Worm (Caenorhabditis elegans) whole organism, L4 larva: ENCODE measurements around the gene C50E3.6.
A peak's percentile ranks its signal among the peaks of the same experiment; 100 is the strongest.

ENCODE experiments used
- F44E2.7 ChIP-seq: fragments of 200-800 bp; sonication (Bioruptor generic); IDR thresholded peaks from 2 replicates; pipeline ENCODE4 v2.1.2; 2022; ENCODE audit warnings: missing genetic modification characterization, missing compliant biosample characterization
- F49E8.2 ChIP-seq: sonication (generic microtip); optimal IDR thresholded peaks from 2 replicates; lab custom pipeline; 2016; ENCODE audit warnings: missing compliant biosample characterization, mild to moderate bottlenecking, missing genetic modification characterization, borderline replicate concordance
- R02D3.7 ChIP-seq: fragments of 150-350 bp; sonication (generic microtip); optimal IDR thresholded peaks from 3 replicates; lab custom pipeline; 2014; ENCODE audit warnings: missing biosample characterization, missing genetic modification characterization
- T26A8.4 ChIP-seq: fragments of 200-800 bp; sonication (Bioruptor generic); IDR thresholded peaks from 2 replicates; pipeline ENCODE4 v1.3.6; 2022; ENCODE audit warnings: missing genetic modification characterization, missing compliant biosample characterization
- Y105C5A.15 ChIP-seq: fragments of 200-800 bp; sonication (Bioruptor generic); IDR thresholded peaks from 2 replicates; pipeline ENCODE4 v1.3.6; 2022; ENCODE audit warnings: missing genetic modification characterization, missing compliant biosample characterization
- aha-1 ChIP-seq: fragments of 150-350 bp; peaks from one replicate; lab custom pipeline; 2014; ENCODE audit warnings: missing biosample characterization, missing genetic modification characterization
- ceh-28 ChIP-seq: fragments of 150-350 bp; optimal IDR thresholded peaks from 2 replicates; lab custom pipeline; 2014; ENCODE audit warnings: missing biosample characterization, missing genetic modification reagents, missing genetic modification characterization
- ceh-32 ChIP-seq: sonication (generic microtip); optimal IDR thresholded peaks from 2 replicates; lab custom pipeline; 2016; ENCODE audit warnings: mild to moderate bottlenecking, missing genetic modification characterization, missing compliant biosample characterization; ENCODE audit not compliant: poor library complexity
- ceh-44 ChIP-seq: fragments of 200-800 bp; sonication (Bioruptor generic); IDR thresholded peaks from 2 replicates; pipeline ENCODE4 v1.3.6; 2022; ENCODE audit warnings: missing genetic modification reagents, missing genetic modification characterization, missing compliant biosample characterization
- ceh-62 ChIP-seq: sonication (generic microtip); optimal IDR thresholded peaks from 2 replicates; lab custom pipeline; 2017; ENCODE audit warnings: missing biosample characterization, missing genetic modification characterization
- ceh-82 ChIP-seq: sonication (generic microtip); optimal IDR thresholded peaks from 2 replicates; lab custom pipeline; 2017; ENCODE audit warnings: missing biosample characterization, missing genetic modification characterization
- ces-1 ChIP-seq: fragments of 150-350 bp; sonication (generic microtip); optimal IDR thresholded peaks from 4 replicates; lab custom pipeline; 2014; ENCODE audit warnings: missing biosample characterization, missing genetic modification reagents, missing genetic modification characterization
- daf-12 ChIP-seq: fragments of 150-350 bp; optimal IDR thresholded peaks from 2 replicates; lab custom pipeline; 2014; ENCODE audit warnings: missing biosample characterization, missing genetic modification reagents, missing genetic modification characterization
- daf-8 ChIP-seq: fragments of 200-800 bp; sonication (Bioruptor generic); IDR thresholded peaks from 2 replicates; pipeline ENCODE4 v1.3.6; 2022; ENCODE audit warnings: missing genetic modification characterization, missing compliant biosample characterization
- dmd-6 ChIP-seq: fragments of 200-800 bp; sonication (Bioruptor generic); IDR thresholded peaks from 2 replicates; pipeline ENCODE4 v1.3.6; 2022; ENCODE audit warnings: missing genetic modification reagents, missing genetic modification characterization, missing compliant biosample characterization
- dmd-9 ChIP-seq: fragments of 200-800 bp; sonication (Bioruptor generic); IDR thresholded peaks from 2 replicates; pipeline ENCODE4 v1.3.6; 2022; ENCODE audit warnings: missing genetic modification reagents, missing genetic modification characterization, missing compliant biosample characterization
- dpl-1 ChIP-seq: fragments of 150-350 bp; optimal IDR thresholded peaks from 2 replicates; lab custom pipeline; 2014; ENCODE audit warnings: missing biosample characterization, missing genetic modification reagents, missing genetic modification characterization
- dve-1 ChIP-seq: sonication (generic microtip); optimal IDR thresholded peaks from 2 replicates; lab custom pipeline; 2017; ENCODE audit warnings: antibody characterized with exemption, mild to moderate bottlenecking, missing genetic modification characterization, missing compliant biosample characterization; ENCODE audit not compliant: insufficient read depth
- egl-27 ChIP-seq: sonication (generic microtip); optimal IDR thresholded peaks from 3 replicates; lab custom pipeline; 2017; ENCODE audit warnings: missing biosample characterization, missing genetic modification reagents, missing genetic modification characterization
- fkh-10 ChIP-seq: fragments of 150-350 bp; optimal IDR thresholded peaks from 2 replicates; lab custom pipeline; 2014; ENCODE audit warnings: missing biosample characterization, missing genetic modification reagents, missing genetic modification characterization
- hmg-1.1 ChIP-seq: fragments of 200-800 bp; sonication (Bioruptor generic); IDR thresholded peaks from 2 replicates; pipeline ENCODE4 v1.3.6; 2022; ENCODE audit warnings: missing genetic modification reagents, missing genetic modification characterization, missing compliant biosample characterization
- lin-38 ChIP-seq: fragments of 200-800 bp; sonication (Bioruptor generic); IDR thresholded peaks from 2 replicates; pipeline ENCODE4 v1.3.6; 2022; ENCODE audit warnings: missing genetic modification reagents, missing genetic modification characterization, missing compliant biosample characterization
- lsy-2 ChIP-seq, 2 experiments: fragments of 150-350 bp in 1 of 2; sonication (generic microtip) in 1 of 2; optimal IDR thresholded peaks; 2 replicates each; lab custom pipeline; 2014 to 2017; ENCODE audit warnings: missing biosample characterization in 2 of 2, missing genetic modification characterization in 2 of 2
- mep-1 ChIP-seq: fragments of 150-350 bp; sonication (generic microtip); optimal IDR thresholded peaks from 3 replicates; lab custom pipeline; 2014; ENCODE audit warnings: missing biosample characterization, missing genetic modification characterization
- mes-2 ChIP-seq: sonication (generic microtip); optimal IDR thresholded peaks from 2 replicates; lab custom pipeline; 2016; ENCODE audit warnings: missing genotype, mild to moderate bottlenecking, missing genetic modification characterization, missing compliant biosample characterization; ENCODE audit not compliant: poor library complexity, severe bottlenecking
- nhr-102 ChIP-seq: sonication (generic microtip); optimal IDR thresholded peaks from 2 replicates; lab custom pipeline; 2016; ENCODE audit warnings: mild to moderate bottlenecking, missing genetic modification characterization, moderate library complexity, missing compliant biosample characterization
- nhr-25 ChIP-seq: sonication (generic microtip); optimal IDR thresholded peaks from 2 replicates; lab custom pipeline; 2017; ENCODE audit warnings: missing genetic modification characterization, mild to moderate bottlenecking, missing compliant biosample characterization, antibody characterized with exemption, moderate library complexity, borderline replicate concordance; ENCODE audit not compliant: insufficient read depth
- nhr-28 ChIP-seq: fragments of 150-350 bp; optimal IDR thresholded peaks from 2 replicates; lab custom pipeline; 2014; ENCODE audit warnings: missing biosample characterization, missing genetic modification characterization
- nhr-48 ChIP-seq: sonication (generic microtip); optimal IDR thresholded peaks from 2 replicates; lab custom pipeline; 2016; ENCODE audit warnings: mild to moderate bottlenecking, missing genetic modification characterization, missing compliant biosample characterization
- pha-4 ChIP-seq, 2 experiments: fragments of 150-350 bp in 1 of 2; fragments of 200-800 bp in 1 of 2; sonication (Bioruptor generic) in 1 of 2; IDR thresholded peaks in 1 of 2; optimal IDR thresholded peaks in 1 of 2; 2 replicates each; pipeline versions ENCODE4 v1.3.6 to Lab custom; 2014 to 2022; ENCODE audit warnings: missing genetic modification characterization in 2 of 2, missing genetic modification reagents in 2 of 2, missing biosample characterization in 1 of 2, missing compliant biosample characterization in 1 of 2
- rbr-2 ChIP-seq: sonication (generic microtip); optimal IDR thresholded peaks from 2 replicates; lab custom pipeline; 2016; ENCODE audit warnings: missing genotype, missing genetic modification characterization, missing compliant biosample characterization
- sdz-12 ChIP-seq: fragments of 200-800 bp; sonication (Bioruptor generic); optimal IDR thresholded peaks from 2 replicates; lab custom pipeline; 2018; ENCODE audit warnings: mild to moderate bottlenecking, missing genetic modification characterization, missing compliant biosample characterization
- unc-62 ChIP-seq, 3 experiments: fragments of 150-350 bp in 1 of 3; sonication (generic microtip); optimal IDR thresholded peaks in 2 of 3; peaks in 1 of 3; 1 replicate in 1 of 3; 2 replicates in 2 of 3; lab custom pipeline; 2014 to 2017; ENCODE audit warnings: missing biosample characterization in 3 of 3, missing genetic modification characterization in 3 of 3, missing genetic modification reagents in 3 of 3, missing genotype in 1 of 3

The C50E3.6 gene

ce11 chrV:7587637-7588036 is 2.7 kb downstream of the C50E3.6 start, which contains the start of the genes F19F10.11 and C50E3.5 (continued):
- TF ChIP-seq ces-1 (GFP tag; lab: Kevin White, UChicago) (no peak), ceh-62 (tag; lab: Kevin White, UChicago) (no peak), Y105C5A.15 (no peak), dpl-1 (GFP tag; lab: Kevin White, UChicago) (peak; percentile 43), nhr-28 (tag; lab: Kevin White, UChicago) (peak; percentile 37), lsy-2 (tag; optimal IDR thresholded peaks at IDR 0.05; lab: Kevin White, UChicago) (peak in 1 of 2 experiments; percentile 71)

- TF ChIP-seq sdz-12 (GFP tag; lab: Kevin White, UChicago) = no peak
- TF ChIP-seq unc-62 (GFP tag; optimal IDR thresholded peaks at IDR 0.05 in 1 of 2; lab: Kevin White, UChicago) = peak in 1 of 2 experiments; percentile 65
- TF ChIP-seq unc-62 (tag; optimal IDR thresholded peaks at IDR 0.05; lab: Kevin White, UChicago) = no peak
- peak; percentile 96 for TF ChIP-seq lin-38
- TF ChIP-seq mep-1 (tag; lab: Kevin White, UChicago) = peak; percentile 52
- TF ChIP-seq aha-1 = peak; percentile 2
- TF ChIP-seq dve-1 (tag; lab: Kevin White, UChicago) = peak; percentile 20
- TF ChIP-seq rbr-2 = peak; percentile 41
- no peak for TF ChIP-seq egl-27 (tag; lab: Kevin White, UChicago)
- TF ChIP-seq T26A8.4 (GFP tag; lab: Robert Waterston, UW) = no peak
- TF ChIP-seq lsy-2 (tag; optimal IDR thresholded peaks at IDR 0.05; lab: Kevin White, UChicago) = peak in 1 of 2 experiments; percentile 77
- TF ChIP-seq nhr-25 (tag; lab: Kevin White, UChicago) = no peak
- TF ChIP-seq dpl-1 (GFP tag; lab: Kevin White, UChicago) = peak; percentile 36
- TF ChIP-seq ceh-28 (tag; lab: Kevin White, UChicago) = peak; percentile 45
- no peak for TF ChIP-seq F44E2.7 (GFP tag; lab: Robert Waterston, UW)
- TF ChIP-seq ceh-44 (GFP tag; lab: Robert Waterston, UW) = peak; percentile 38; the same call in 1 of the 2 replicates
- TF ChIP-seq mes-2 (tag; lab: Kevin White, UChicago) = peak; percentile 67
- no peak for TF ChIP-seq ceh-32 (tag; lab: Kevin White, UChicago)
- TF ChIP-seq R02D3.7 (tag; lab: Kevin White, UChicago) = no peak
- TF ChIP-seq ceh-82 (tag; lab: Kevin White, UChicago) = no peak
- no peak for TF ChIP-seq daf-12 (tag; lab: Kevin White, UChicago)
- no peak for TF ChIP-seq F49E8.2 (tag; lab: Kevin White, UChicago)
- TF ChIP-seq, all 104 proteins: peak for 11
Measured at ce11 chrV:7580378-7580777, 10.0 kb downstream of the C50E3.6 start, which contains the start of gene ets-6. Gene ets-6, minus strand, starts transcription at chrV:7580546.

DNA sequence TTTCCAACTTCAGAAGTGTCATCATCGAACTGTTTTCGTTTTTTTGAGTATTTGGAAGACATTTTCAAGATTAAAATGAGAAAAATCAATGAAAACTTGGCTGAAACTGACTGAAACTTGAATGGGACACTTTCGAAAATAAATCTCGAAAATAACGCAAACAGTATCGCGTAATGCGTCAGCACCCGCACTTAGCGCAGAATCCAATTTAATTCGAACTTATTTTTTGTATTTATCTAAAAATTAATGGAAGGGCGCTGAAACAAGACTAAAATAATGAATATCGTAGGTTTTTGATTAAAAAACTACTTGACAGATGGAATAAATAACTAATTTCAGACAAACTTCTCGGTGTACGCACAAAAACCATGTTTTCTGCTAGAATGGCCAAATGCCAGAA is 14.8 kb downstream of the C50E3.6 start, which contains the start of the genes snu-66 and ints-9:
Gene snu-66 (minus strand): TSS at position 108 of the 400 bp plus-strand sequence.
Gene ints-9 (plus strand): TSS at position 240 of the 400 bp plus-strand sequence.
- peak; percentile 16 for TF ChIP-seq nhr-102 (tag; lab: Kevin White, UChicago)
- peak; percentile 81 for TF ChIP-seq mes-2 (tag; lab: Kevin White, UChicago)
- no peak for TF ChIP-seq pha-4 (GFP tag; IDR thresholded peaks at IDR 0.05; lab: Robert Waterston, UW)
- TF ChIP-seq pha-4 (tag; optimal IDR thresholded peaks at IDR 0.05; lab: Kevin White, UChicago) = no peak
- no peak for TF ChIP-seq F49E8.2 (tag; lab: Kevin White, UChicago)
- peak; percentile 85 for TF ChIP-seq lin-38
- peak; percentile 62 for TF ChIP-seq mep-1 (tag; lab: Kevin White, UChicago)
- TF ChIP-seq dve-1 (tag; lab: Kevin White, UChicago) = peak; percentile 52
- TF ChIP-seq nhr-28 (tag; lab: Kevin White, UChicago) = no peak
- peak in 1 of 2 experiments; percentile 86 for TF ChIP-seq lsy-2 (tag; optimal IDR thresholded peaks at IDR 0.05; lab: Kevin White, UChicago)
- TF ChIP-seq dmd-9 (GFP tag; lab: Robert Waterston, UW) = 0 out of 2 replicates have a peak, but pooled peaks have one; percentile 48
- TF ChIP-seq daf-8 (GFP tag; lab: Robert Waterston, UW) = no peak
- TF ChIP-seq T26A8.4 (GFP tag; lab: Robert Waterston, UW) = peak; percentile 21; the same call in 1 of the 2 replicates
- TF ChIP-seq ceh-82 (tag; lab: Kevin White, UChicago) = no peak
- 0 out of 2 replicates have a peak, but pooled peaks have one; percentile 29 for TF ChIP-seq hmg-1.1
- TF ChIP-seq dmd-6 (GFP tag; lab: Robert Waterston, UW) = 0 out of 2 replicates have a peak, but pooled peaks have one; percentile 21
- TF ChIP-seq nhr-48 (tag; lab: Kevin White, UChicago) = peak; percentile 8
- peak; percentile 78 for TF ChIP-seq dpl-1 (GFP tag; lab: Kevin White, UChicago)
- TF ChIP-seq fkh-10 = no peak
- TF ChIP-seq rbr-2 = peak; percentile 55
- TF ChIP-seq, all 104 proteins: peak for 13
